Fruit fly (Drosophila melanogaster): ENCODE measurements around the gene CG43732.

- TF ChIP-seq bigmax (GFP tag; optimal IDR thresholded peaks at IDR 0.05) (no peak), CG1792 (GFP tag; optimal IDR thresholded peaks at IDR 0.05) (no peak), bbx (GFP tag; IDR thresholded peaks at IDR 0.05; ENCODE audit: partially characterized antibody) (no peak), CG8944 (GFP tag; optimal IDR thresholded peaks at IDR 0.05) (no peak), shn (GFP tag; optimal IDR thresholded peaks at IDR 0.05) (no peak), Hr39 (optimal IDR thresholded peaks at IDR 0.05) (no peak), Opbp (GFP tag; IDR thresholded peaks at IDR 0.05; ENCODE audit: partially characterized antibody) (no peak)
Measured at dm6 chr3R:18978709-18979108, 28.7 kb downstream of the CG43732 start, which contains the start of gene euc.
